Worm (Caenorhabditis elegans): ENCODE measurements around the gene ubl-1.

ce11 chrIII:3100124-3100523 lies 32.0 kb downstream of the ubl-1 start:
- TF ChIP-seq W03F9.2 (tag; optimal IDR thresholded peaks at IDR 0.05) (no peak), him-1 (tag; optimal IDR thresholded peaks at IDR 0.05) (no peak)

All from whole organism, L4/young adult.